Worm (Caenorhabditis elegans) whole organism, L1 larva: ENCODE results near the gene ncam-1.

Source experiments
- C04F5.9 ChIP-seq: sonication (generic microtip); optimal IDR thresholded peaks from 2 replicates; lab custom pipeline; 2016; ENCODE audit warnings: missing genetic modification characterization, missing compliant biosample characterization
- Y116A8C.19 ChIP-seq: sonication (generic microtip); optimal IDR thresholded peaks from 2 replicates; lab custom pipeline; 2016; ENCODE audit warnings: missing compliant biosample characterization, missing genetic modification characterization, borderline replicate concordance
- efl-1 ChIP-seq, 4 experiments: fragments of 150-350 bp; optimal IDR thresholded peaks in 3 of 4; peaks in 1 of 4; 1 replicate in 1 of 4; 2 replicates in 3 of 4; lab custom pipeline; 2014; ENCODE audit warnings: missing biosample characterization in 2 of 4, missing genetic modification characterization in 2 of 4, missing genetic modification reagents in 2 of 4
- elt-2 ChIP-seq: sonication (generic microtip); optimal IDR thresholded peaks from 2 replicates; lab custom pipeline; 2016; ENCODE audit warnings: missing genetic modification characterization, mild to moderate bottlenecking, inconsistent platforms, missing compliant biosample characterization, missing genetic modification reagents
- elt-3 ChIP-seq, 6 experiments: fragments of 150-350 bp in 1 of 6; sonication (generic microtip); optimal IDR thresholded peaks; 2 replicates each; lab custom pipeline; 2017 to 2018; ENCODE audit warnings: missing biosample characterization in 6 of 6, missing genetic modification characterization in 6 of 6, inconsistent platforms in 1 of 6
- nhr-237 ChIP-seq: fragments of 150-350 bp; optimal IDR thresholded peaks from 2 replicates; lab custom pipeline; 2014; ENCODE audit warnings: missing biosample characterization, missing genetic modification characterization
- nhr-85 ChIP-seq: sonication (generic microtip); peaks from one replicate; lab custom pipeline; 2016; ENCODE audit warnings: missing genetic modification characterization, inconsistent platforms, missing compliant biosample characterization

DNA sequence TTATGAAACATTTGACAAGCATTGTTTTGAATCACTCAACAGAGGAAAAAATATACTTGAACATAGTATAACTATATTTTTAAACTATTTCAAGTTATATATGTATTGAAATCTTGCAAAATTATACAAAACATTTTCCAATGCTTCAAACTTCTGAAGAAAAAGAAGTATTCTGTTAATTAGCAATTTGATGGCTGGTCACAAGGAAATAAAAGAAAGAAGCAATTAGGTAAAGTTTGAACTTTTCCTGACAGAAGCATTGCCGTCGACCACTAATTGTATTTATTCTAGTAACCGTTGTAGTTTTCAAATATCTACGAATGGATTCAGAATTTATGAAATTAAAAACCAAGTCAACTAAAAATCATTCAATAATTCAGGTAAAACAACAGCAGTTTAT is 3.1 kb upstream of the ncam-1 start:
- no peak for TF ChIP-seq elt-3 (tag; optimal IDR thresholded peaks at IDR 0.05; lab: Kevin White, UChicago)
- no peak for TF ChIP-seq C04F5.9 (tag; lab: Kevin White, UChicago)
- TF ChIP-seq efl-1 (optimal IDR thresholded peaks at IDR 0.05; lab: Kevin White, UChicago): no peak
- TF ChIP-seq efl-1 (GFP tag; optimal IDR thresholded peaks at IDR 0.05 in 1 of 2; lab: Kevin White, UChicago): no peak
- no peak for TF ChIP-seq nhr-237
- no peak for TF ChIP-seq Y116A8C.19 (tag; lab: Kevin White, UChicago)
- no peak for TF ChIP-seq nhr-85 (tag; lab: Kevin White, UChicago)
- TF ChIP-seq elt-2 (tag; lab: Kevin White, UChicago): no peak
